Fruit fly (Drosophila melanogaster) ovary, adult (tissue): ENCODE data around the gene CG7739.

Experiments used
- CG17801 ChIP-seq: fragments of 200-800 bp; optimal IDR thresholded peaks from 2 replicates; lab custom pipeline; 2019; ENCODE audit warnings: missing biosample characterization, mild to moderate bottlenecking, missing genetic modification characterization, moderate library complexity; ENCODE audit not compliant: partially characterized antibody

Gene CG7739

DNA sequence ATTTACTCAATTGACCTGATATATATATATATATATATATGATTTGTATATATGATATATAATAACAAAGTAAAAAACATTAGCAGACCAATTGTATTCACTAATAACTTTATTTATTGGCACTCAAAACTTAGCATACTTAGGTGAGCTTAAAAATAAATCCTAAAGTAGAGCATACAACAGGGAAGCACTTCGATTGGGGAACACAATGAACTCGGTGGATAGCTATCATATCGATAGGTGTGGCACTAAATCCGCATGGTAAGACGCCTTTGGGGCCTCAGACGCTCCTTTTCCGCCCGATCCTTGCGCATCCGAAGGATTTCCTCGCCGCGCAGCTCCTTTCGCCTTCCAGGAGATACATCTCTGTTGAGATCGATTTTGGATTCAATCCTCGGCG is 46.4 kb downstream of the CG7739 start:
- no peak for TF ChIP-seq CG17801 (GFP tag; lab: Kevin White, UChicago)

DNA sequence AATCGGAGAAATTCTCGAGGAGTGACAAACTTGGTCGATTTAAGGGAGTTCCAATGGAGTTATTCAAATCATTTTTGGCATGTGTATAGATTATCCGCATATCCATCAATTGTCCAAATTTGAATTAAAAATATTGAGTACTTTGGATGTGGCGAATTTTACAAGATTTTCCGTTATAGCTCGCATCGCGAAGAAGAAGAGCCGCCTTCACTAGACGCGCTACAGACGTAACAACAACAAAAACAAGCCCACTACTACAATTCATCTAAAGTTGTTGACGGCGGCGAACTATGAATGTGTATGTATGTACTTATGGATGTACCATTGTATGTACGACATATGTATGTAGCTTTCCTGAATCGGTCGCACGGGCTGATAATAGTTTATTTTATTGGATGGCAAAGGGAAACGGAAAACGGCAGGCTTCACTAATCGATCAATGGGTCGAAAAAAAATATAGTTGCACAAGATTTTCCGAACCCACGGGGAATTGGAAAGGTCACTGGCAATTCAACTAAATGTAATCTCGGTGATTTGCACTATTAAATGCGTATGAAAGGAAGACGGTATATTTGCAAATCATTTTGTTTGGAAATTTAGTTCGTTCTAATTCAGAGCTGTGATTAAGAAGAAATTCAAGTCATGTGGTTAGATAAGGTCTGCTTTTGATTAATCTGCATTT is 47.9 kb downstream of the CG7739 start:
- TF ChIP-seq CG17801 (GFP tag; lab: Kevin White, UChicago) = no peak

DNA sequence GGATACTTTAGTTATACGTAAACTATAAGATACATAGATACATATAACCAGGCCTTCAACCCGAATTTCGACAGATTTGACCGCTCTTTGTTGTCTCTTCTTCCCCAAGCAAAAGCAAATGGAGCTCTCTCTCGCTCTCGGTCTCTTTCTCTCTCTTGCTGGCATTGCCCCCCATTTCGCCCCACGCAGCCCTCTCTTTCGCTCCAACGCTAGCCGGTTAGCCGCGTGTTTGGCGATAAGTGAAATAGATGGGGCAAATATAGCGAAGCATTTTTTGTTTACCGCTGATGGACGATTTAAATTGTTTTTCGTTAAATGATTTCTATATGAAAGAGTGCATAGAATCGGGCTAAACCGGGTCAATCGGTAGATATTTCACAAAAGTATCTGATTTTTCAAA is 48.5 kb downstream of the CG7739 start:
- no peak for TF ChIP-seq CG17801 (GFP tag; lab: Kevin White, UChicago)

DNA sequence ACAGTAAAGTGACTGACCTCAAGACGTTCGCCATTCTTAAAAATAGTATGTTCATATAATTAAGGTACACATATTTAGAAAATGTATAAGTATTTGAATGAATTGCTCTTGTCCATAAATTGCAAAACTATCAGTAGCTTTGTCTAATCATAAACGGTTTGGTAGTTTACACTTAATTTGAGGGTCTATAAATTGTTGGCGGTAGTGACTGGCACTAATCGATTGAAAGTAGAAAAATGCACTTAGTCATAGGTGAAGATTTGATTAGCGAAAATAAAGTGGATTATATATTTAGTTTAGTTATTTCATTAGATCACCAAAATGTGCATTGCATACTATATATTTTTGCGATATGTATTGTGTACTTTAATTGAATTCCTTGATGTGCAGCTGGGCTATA is 49.1 kb downstream of the CG7739 start:
- TF ChIP-seq CG17801 (GFP tag; lab: Kevin White, UChicago) = no peak

DNA sequence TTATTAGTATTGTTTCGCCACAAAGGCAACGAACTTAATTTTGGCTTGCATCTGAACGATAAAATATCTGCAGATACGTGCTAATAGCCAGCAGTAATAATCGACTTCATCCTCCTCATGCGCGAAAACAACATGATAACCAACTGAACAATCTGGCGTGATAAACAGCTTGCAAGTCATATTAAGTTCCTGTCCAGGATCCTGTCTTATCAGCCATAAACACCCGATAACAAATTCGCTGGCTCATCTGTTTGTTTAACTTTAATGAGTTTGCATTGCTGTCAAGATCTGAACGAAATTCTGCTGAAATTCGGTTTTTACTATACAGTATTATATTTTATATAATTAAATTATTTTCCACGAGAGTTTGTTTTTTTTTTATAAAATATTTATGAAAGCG is 49.6 kb downstream of the CG7739 start:
- TF ChIP-seq CG17801 (GFP tag; lab: Kevin White, UChicago) = no peak

DNA sequence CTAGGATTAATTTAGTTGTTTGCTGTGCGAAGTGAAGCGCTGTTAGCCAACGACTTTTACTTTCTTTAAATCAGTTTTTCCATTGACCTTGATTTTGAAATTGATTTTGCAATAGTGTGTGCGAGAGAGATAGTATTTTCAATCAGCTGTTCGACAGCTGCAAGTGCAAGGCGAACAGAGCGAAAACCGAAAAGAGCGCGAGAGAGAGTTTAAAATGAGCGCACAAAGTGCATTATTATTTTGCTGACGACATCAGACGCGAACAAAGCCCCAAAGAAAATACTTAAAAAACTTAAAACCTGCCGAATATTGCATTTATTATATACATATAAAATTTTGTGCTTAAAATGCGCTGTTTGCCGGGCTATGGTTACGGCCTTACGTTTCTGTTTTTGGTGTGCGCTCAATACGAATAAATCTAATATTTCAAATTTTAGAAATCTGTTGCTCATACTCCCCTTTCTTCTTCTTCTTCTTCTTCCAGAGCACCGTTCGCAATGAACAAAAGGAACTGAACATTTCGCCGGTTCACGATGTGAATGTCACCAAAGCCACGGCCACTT is 51.1 kb downstream of the CG7739 start:
- peak; percentile 56 for TF ChIP-seq CG17801 (GFP tag; lab: Kevin White, UChicago)

DNA sequence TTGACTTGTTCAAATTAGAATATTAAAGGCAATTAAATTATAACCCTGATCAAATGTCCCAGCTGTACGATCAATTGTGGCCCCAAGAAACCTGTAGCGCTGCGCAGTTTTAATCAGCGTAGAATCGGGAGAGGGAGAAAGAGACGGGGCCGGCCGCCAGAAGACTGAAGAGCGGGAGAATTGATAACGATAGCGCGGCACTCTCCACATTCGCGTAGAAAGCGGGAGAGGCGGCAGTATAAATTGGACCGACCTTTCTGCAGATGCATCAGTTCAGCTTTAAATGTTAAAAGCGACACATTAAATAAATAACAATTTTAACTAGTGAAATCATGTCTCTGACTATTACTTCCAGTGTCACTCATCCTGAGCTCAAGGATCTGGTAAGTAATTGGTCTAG is 52.1 kb downstream of the CG7739 start, which contains the start of gene MsrA:
MsrA (plus strand) TSS at position 266 of the 400 bp plus-strand sequence.
- TF ChIP-seq CG17801 (GFP tag; lab: Kevin White, UChicago) = peak; percentile 36
